Fruit fly (Drosophila melanogaster): ENCODE measurements around the gene Ced-12.

The Ced-12 gene

DNA sequence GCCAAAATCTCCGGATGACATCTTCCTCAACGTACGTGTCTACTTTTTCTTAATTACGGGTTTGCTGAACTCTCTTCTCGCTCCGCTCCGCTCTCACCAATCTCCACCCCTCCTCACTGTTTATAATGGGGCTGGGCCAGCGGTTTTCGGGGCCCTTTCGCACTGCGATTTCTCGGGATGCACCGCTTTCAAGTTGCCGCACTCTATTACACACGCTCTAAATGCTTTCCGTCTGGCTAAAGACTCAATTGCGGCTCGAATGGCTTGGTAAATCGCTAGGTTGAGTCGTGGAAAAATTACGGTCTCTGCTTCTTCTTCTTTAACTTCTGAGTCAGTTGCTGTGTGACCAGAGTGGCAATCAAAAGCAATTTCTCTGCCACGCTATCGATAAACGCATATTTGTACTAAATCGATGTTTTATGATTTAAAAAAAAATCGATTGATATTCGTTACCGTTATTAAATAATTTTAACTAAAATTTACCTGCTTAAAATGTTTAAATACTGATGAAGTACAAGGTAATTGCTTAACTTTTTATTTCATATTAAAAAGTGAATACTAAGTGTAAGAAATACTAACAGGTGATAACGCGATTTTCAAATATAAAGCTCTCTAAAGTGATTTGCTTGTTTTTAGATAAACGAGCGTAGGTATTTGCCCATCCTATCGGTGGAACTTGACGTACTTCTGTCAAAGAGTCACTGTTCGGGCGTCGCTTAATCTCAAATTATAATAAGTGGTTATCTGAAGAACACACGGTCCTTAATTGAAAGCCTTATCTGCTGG is 11.3 kb downstream of the Ced-12 start, which contains the start of the genes Rab6 and Phae1:
Gene Rab6, minus strand, starts transcription at position 338 of the 786 bp plus-strand sequence.
Gene Phae1, plus strand, starts transcription at position 639 of the 786 bp plus-strand sequence.
- no peak for TF ChIP-seq CG33017 (tag; optimal IDR thresholded peaks at IDR 0.05)
- TF ChIP-seq Clk (GFP tag; optimal IDR thresholded peaks at IDR 0.05), result no peak
- TF ChIP-seq CG7101 (tag; optimal IDR thresholded peaks at IDR 0.05), result peak; percentile 3
- TF ChIP-seq ovo (GFP tag; optimal IDR thresholded peaks at IDR 0.05), result no peak
- TF ChIP-seq pad (GFP tag; optimal IDR thresholded peaks at IDR 0.05), result peak; percentile 47
- TF ChIP-seq CG14711 (tag; optimal IDR thresholded peaks at IDR 0.05), result no peak
- peak; percentile 95 for TF ChIP-seq kay (GFP tag; ENCODE audit: borderline replicate concordance)
- no peak for TF ChIP-seq CG12768 (GFP tag; optimal IDR thresholded peaks at IDR 0.05)
- no peak for TF ChIP-seq toe (GFP tag; optimal IDR thresholded peaks at IDR 0.05)
- TF ChIP-seq cic (GFP tag; optimal IDR thresholded peaks at IDR 0.05), result no peak
- no peak for TF ChIP-seq Mnt (GFP tag; optimal IDR thresholded peaks at IDR 0.05)
- no peak for TF ChIP-seq Hr96 (GFP tag; optimal IDR thresholded peaks at IDR 0.05)
- no peak for TF ChIP-seq cnc (optimal IDR thresholded peaks at IDR 0.05)
- TF ChIP-seq tj (GFP tag; optimal IDR thresholded peaks at IDR 0.05), result peak; percentile 17
- no peak for TF ChIP-seq Crg-1 (GFP tag; optimal IDR thresholded peaks at IDR 0.05)
- TF ChIP-seq bab1 (GFP tag; optimal IDR thresholded peaks at IDR 0.05), result peak; percentile 50
- no peak for TF ChIP-seq CG11617 (GFP tag; optimal IDR thresholded peaks at IDR 0.05)
- TF ChIP-seq CG5204 (GFP tag; optimal IDR thresholded peaks at IDR 0.05), result no peak
- no peak for TF ChIP-seq CG1620 (GFP tag; optimal IDR thresholded peaks at IDR 0.05)

dm6 chr2L:12110810-12111209 is 13.2 kb downstream of the Ced-12 start, which contains the start of gene Phae2:
Phae2 (plus strand) TSS chr2L:12111110.
- TF ChIP-seq kay (GFP tag; ENCODE audit: borderline replicate concordance), result no peak
- TF ChIP-seq CG11617 (GFP tag; optimal IDR thresholded peaks at IDR 0.05), result no peak
- no peak for TF ChIP-seq bab1 (GFP tag; optimal IDR thresholded peaks at IDR 0.05)
- no peak for TF ChIP-seq CG5204 (GFP tag; optimal IDR thresholded peaks at IDR 0.05)
- no peak for TF ChIP-seq CG33017 (tag; optimal IDR thresholded peaks at IDR 0.05)
- no peak for TF ChIP-seq tj (GFP tag; optimal IDR thresholded peaks at IDR 0.05)
- TF ChIP-seq ovo (GFP tag; optimal IDR thresholded peaks at IDR 0.05), result no peak
- TF ChIP-seq cic (GFP tag; optimal IDR thresholded peaks at IDR 0.05), result no peak
- TF ChIP-seq CG7045 (GFP tag; optimal IDR thresholded peaks at IDR 0.05), result no peak
- no peak for TF ChIP-seq CG14711 (tag; optimal IDR thresholded peaks at IDR 0.05)
- TF ChIP-seq cnc (optimal IDR thresholded peaks at IDR 0.05), result no peak
- no peak for TF ChIP-seq CG12768 (GFP tag; optimal IDR thresholded peaks at IDR 0.05)
- no peak for TF ChIP-seq Mnt (GFP tag; optimal IDR thresholded peaks at IDR 0.05)
- no peak for TF ChIP-seq toe (GFP tag; optimal IDR thresholded peaks at IDR 0.05)
- TF ChIP-seq Clk (GFP tag; optimal IDR thresholded peaks at IDR 0.05), result no peak
- TF ChIP-seq Hr96 (GFP tag; optimal IDR thresholded peaks at IDR 0.05), result no peak
- TF ChIP-seq CG7101 (tag; optimal IDR thresholded peaks at IDR 0.05), result no peak
- TF ChIP-seq pad (GFP tag; optimal IDR thresholded peaks at IDR 0.05), result no peak

- no peak for TF ChIP-seq cnc (optimal IDR thresholded peaks at IDR 0.05)
- TF ChIP-seq CG33017 (tag; optimal IDR thresholded peaks at IDR 0.05), result no peak
- TF ChIP-seq Crg-1 (GFP tag; optimal IDR thresholded peaks at IDR 0.05), result no peak
- no peak for TF ChIP-seq Clk (GFP tag; optimal IDR thresholded peaks at IDR 0.05)
- no peak for TF ChIP-seq CG1620 (GFP tag; optimal IDR thresholded peaks at IDR 0.05)
- no peak for TF ChIP-seq ovo (GFP tag; optimal IDR thresholded peaks at IDR 0.05)
- no peak for TF ChIP-seq Mnt (GFP tag; optimal IDR thresholded peaks at IDR 0.05)
- TF ChIP-seq CG14711 (tag; optimal IDR thresholded peaks at IDR 0.05), result no peak
- TF ChIP-seq cic (GFP tag; optimal IDR thresholded peaks at IDR 0.05), result no peak
- no peak for TF ChIP-seq CG7101 (tag; optimal IDR thresholded peaks at IDR 0.05)
- TF ChIP-seq CG7045 (GFP tag; optimal IDR thresholded peaks at IDR 0.05), result no peak
- TF ChIP-seq tj (GFP tag; optimal IDR thresholded peaks at IDR 0.05), result no peak
- no peak for TF ChIP-seq bab1 (GFP tag; optimal IDR thresholded peaks at IDR 0.05)
- TF ChIP-seq Hr96 (GFP tag; optimal IDR thresholded peaks at IDR 0.05), result no peak
Observed at dm6 chr2L:12112943-12113557, 15.4 kb downstream of the Ced-12 start.

dm6 chr2L:12114159-12114558 is 16.5 kb downstream of the Ced-12 start, which contains the start of gene CG17211:
CG17211 (plus strand) TSS chr2L:12114360.
- TF ChIP-seq tj (GFP tag; optimal IDR thresholded peaks at IDR 0.05) (no peak), CG7101 (tag; optimal IDR thresholded peaks at IDR 0.05) (no peak), pad (GFP tag; optimal IDR thresholded peaks at IDR 0.05) (no peak), cic (GFP tag; optimal IDR thresholded peaks at IDR 0.05) (no peak), Clk (GFP tag; optimal IDR thresholded peaks at IDR 0.05) (no peak), CG5204 (GFP tag; optimal IDR thresholded peaks at IDR 0.05) (no peak), ovo (GFP tag; optimal IDR thresholded peaks at IDR 0.05) (no peak), CG33017 (tag; optimal IDR thresholded peaks at IDR 0.05) (no peak), CG11617 (GFP tag; optimal IDR thresholded peaks at IDR 0.05) (no peak), bab1 (GFP tag; optimal IDR thresholded peaks at IDR 0.05) (no peak), CG1620 (GFP tag; optimal IDR thresholded peaks at IDR 0.05) (no peak), Crg-1 (GFP tag; optimal IDR thresholded peaks at IDR 0.05) (no peak), CG12768 (GFP tag; optimal IDR thresholded peaks at IDR 0.05) (no peak), cnc (optimal IDR thresholded peaks at IDR 0.05) (no peak), Mnt (GFP tag; optimal IDR thresholded peaks at IDR 0.05) (no peak)

DNA sequence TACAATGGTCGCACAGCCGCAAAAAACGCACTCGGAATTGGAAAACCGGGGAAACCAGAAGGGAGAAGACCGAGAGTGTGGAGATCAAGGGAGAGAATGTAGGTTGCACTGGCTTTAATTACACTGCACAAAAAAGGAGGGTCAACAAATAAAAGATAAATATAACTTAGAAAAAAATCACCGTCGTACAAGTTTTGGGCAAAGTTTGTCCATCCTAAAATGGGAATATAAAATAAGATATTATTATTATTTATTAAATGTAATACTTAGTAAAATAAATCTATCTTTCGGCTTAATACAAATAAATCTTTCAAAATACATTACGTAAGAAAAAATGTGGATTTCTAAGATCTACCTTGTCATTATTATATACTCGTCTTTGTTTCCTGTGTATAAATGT is 18.2 kb downstream of the Ced-12 start:
- TF ChIP-seq CG33017 (tag; optimal IDR thresholded peaks at IDR 0.05) (no peak), CG5204 (GFP tag; optimal IDR thresholded peaks at IDR 0.05) (no peak), CG7101 (tag; optimal IDR thresholded peaks at IDR 0.05) (no peak), bab1 (GFP tag; optimal IDR thresholded peaks at IDR 0.05) (no peak), CG11617 (GFP tag; optimal IDR thresholded peaks at IDR 0.05) (no peak), CG1620 (GFP tag; optimal IDR thresholded peaks at IDR 0.05) (no peak), cnc (optimal IDR thresholded peaks at IDR 0.05) (no peak), Clk (GFP tag; optimal IDR thresholded peaks at IDR 0.05) (no peak), kay (GFP tag; ENCODE audit: borderline replicate concordance) (no peak), toe (GFP tag; optimal IDR thresholded peaks at IDR 0.05) (no peak), CG14711 (tag; optimal IDR thresholded peaks at IDR 0.05) (no peak), CG12768 (GFP tag; optimal IDR thresholded peaks at IDR 0.05) (no peak), cic (GFP tag; optimal IDR thresholded peaks at IDR 0.05) (no peak), Hr96 (GFP tag; optimal IDR thresholded peaks at IDR 0.05) (no peak), tj (GFP tag; optimal IDR thresholded peaks at IDR 0.05) (no peak), ovo (GFP tag; optimal IDR thresholded peaks at IDR 0.05) (no peak), Crg-1 (GFP tag; optimal IDR thresholded peaks at IDR 0.05) (no peak), pad (GFP tag; optimal IDR thresholded peaks at IDR 0.05) (no peak)

Data from whole organism, adult.